Worm (Caenorhabditis elegans): ENCODE data around the gene nhr-94.

Gene nhr-94

ce11 chrV:7634657-7635056 lies 51.5 kb downstream of the nhr-94 start, which contains the start of gene srd-31:
Gene srd-31, minus strand, starts transcription at chrV:7634757.
- TF ChIP-seq skn-1 (tag; optimal IDR thresholded peaks at IDR 0.05) (no peak), elt-2 (tag; optimal IDR thresholded peaks at IDR 0.05) (no peak), jun-1 (tag; optimal IDR thresholded peaks at IDR 0.05) (no peak), R02D3.7 (tag; optimal IDR thresholded peaks at IDR 0.05) (no peak), eor-1 (tag; optimal IDR thresholded peaks at IDR 0.05) (no peak), ceh-28 (tag; optimal IDR thresholded peaks at IDR 0.05) (no peak), aly-2 (tag; optimal IDR thresholded peaks at IDR 0.05) (no peak), egl-27 (tag; optimal IDR thresholded peaks at IDR 0.05) (no peak), hmg-11 (tag; optimal IDR thresholded peaks at IDR 0.05) (no peak), elt-3 (tag; optimal IDR thresholded peaks at IDR 0.05) (no peak), nhr-11 (tag; optimal IDR thresholded peaks at IDR 0.05) (no peak), mml-1 (tag; optimal IDR thresholded peaks at IDR 0.05) (no peak), lsy-12 (tag; optimal IDR thresholded peaks at IDR 0.05) (no peak), fos-1 (tag; optimal IDR thresholded peaks at IDR 0.05) (no peak), ZK546.5 (tag; optimal IDR thresholded peaks at IDR 0.05) (no peak), nhr-25 (tag; optimal IDR thresholded peaks at IDR 0.05) (no peak), pqm-1 (tag; optimal IDR thresholded peaks at IDR 0.05) (no peak), ztf-4 (tag; optimal IDR thresholded peaks at IDR 0.05) (no peak), lin-39 (tag; optimal IDR thresholded peaks at IDR 0.05) (no peak)
